In the genomic region with DNA sequence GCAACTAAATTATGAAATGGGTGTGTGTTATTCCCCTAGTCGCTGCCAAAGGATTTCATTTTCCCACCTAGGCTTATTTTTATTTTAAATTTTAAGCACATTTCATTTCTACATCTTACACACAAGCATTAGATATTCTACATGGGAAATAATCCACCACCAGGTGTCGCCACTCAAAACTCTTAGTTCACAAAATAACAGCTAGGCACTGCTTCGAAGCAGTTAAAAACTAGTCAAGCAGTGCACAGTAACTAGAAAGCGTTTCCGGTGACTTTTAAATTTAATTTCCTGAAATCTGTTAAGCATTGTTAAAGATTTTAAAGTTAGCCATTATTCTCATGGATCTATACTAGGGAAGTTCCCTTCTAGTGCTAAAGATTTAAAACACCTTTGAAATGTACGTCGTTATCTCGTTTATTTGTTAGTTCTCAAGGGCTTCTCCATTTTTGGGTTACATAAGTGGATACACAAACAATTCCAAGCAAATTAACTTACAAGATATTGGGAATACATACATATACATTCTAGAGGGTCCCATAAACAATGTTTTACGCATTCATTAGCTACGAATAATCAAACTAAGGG, we compare ENCODE assay signal across 1 fruit fly cellular context.
TF ChIP-seq lines count a peak whose summit lies in the region.

No protein-coding gene starts in this region.

TF ChIP-seq in whole organism, embryonic, 481 proteins besides CTCF, POLR2A, EP300 and RAD21 (continued from another document and continues in another):
- no peak for TF ChIP-seq aop (GFP tag; IDR thresholded peaks at IDR 0.05; lab: Robert Waterston, UW)
- peak; percentile 94 for TF ChIP-seq ken (GFP tag; IDR thresholded peaks at IDR 0.05; lab: Robert Waterston, UW)
- TF ChIP-seq ash1 (GFP tag; optimal IDR thresholded peaks at IDR 0.05; lab: Kevin White, UChicago) = no peak
- no peak for TF ChIP-seq CG8924 (tag; optimal IDR thresholded peaks at IDR 0.05; lab: Kevin White, UChicago)
- peak; percentile 92 for TF ChIP-seq vvl (GFP tag; IDR thresholded peaks at IDR 0.05; lab: Robert Waterston, UW)
- TF ChIP-seq scrt (GFP tag; optimal IDR thresholded peaks at IDR 0.05; lab: Kevin White, UChicago) = no peak
- no peak for TF ChIP-seq Stat92E (GFP tag; optimal IDR thresholded peaks at IDR 0.05; lab: Kevin White, UChicago)
- no peak for TF ChIP-seq lov (optimal IDR thresholded peaks at IDR 0.05; lab: Kevin White, UChicago)
- TF ChIP-seq lov (GFP tag; IDR thresholded peaks at IDR 0.05; lab: Robert Waterston, UW) = peak; percentile 90
- peak; percentile 73 for TF ChIP-seq CG12942 (GFP tag; optimal IDR thresholded peaks at IDR 0.05; lab: Kevin White, UChicago)
- peak; percentile 85 for TF ChIP-seq Bdp1 (GFP tag; optimal IDR thresholded peaks at IDR 0.05; lab: Kevin White, UChicago)
- peak; percentile 75 for TF ChIP-seq H2.0 (GFP tag; IDR thresholded peaks at IDR 0.05; lab: Robert Waterston, UW)
- no peak for TF ChIP-seq nau (GFP tag; optimal IDR thresholded peaks at IDR 0.05; lab: Kevin White, UChicago)
- peak; percentile 74 for TF ChIP-seq dati (GFP tag; IDR thresholded peaks at IDR 0.05; lab: Robert Waterston, UW)
- peak; percentile 70 for TF ChIP-seq CG17385 (GFP tag; optimal IDR thresholded peaks at IDR 0.05; lab: Kevin White, UChicago)
- peak; percentile 96 for TF ChIP-seq CG9609 (GFP tag; optimal IDR thresholded peaks at IDR 0.05; lab: Kevin White, UChicago)
- peak; percentile 58 for TF ChIP-seq Hey (tag; optimal IDR thresholded peaks at IDR 0.05; lab: Kevin White, UChicago)
- peak; percentile 33; the same call in 1 of the 2 replicates for TF ChIP-seq Bgb (GFP tag; IDR thresholded peaks at IDR 0.05; lab: Robert Waterston, UW; ENCODE audit: partially characterized antibody)
- TF ChIP-seq CG2202 (tag; optimal IDR thresholded peaks at IDR 0.05; lab: Kevin White, UChicago) = peak; percentile 59
- TF ChIP-seq hth (optimal IDR thresholded peaks at IDR 0.05; lab: Kevin White, UChicago) = no peak
- peak; percentile 77 for TF ChIP-seq Atf6 (GFP tag; IDR thresholded peaks at IDR 0.05; lab: Robert Waterston, UW)
- TF ChIP-seq tx (GFP tag; optimal IDR thresholded peaks at IDR 0.05; lab: Kevin White, UChicago) = peak; percentile 83
- TF ChIP-seq ATbp (GFP tag; optimal IDR thresholded peaks at IDR 0.05; lab: Kevin White, UChicago) = peak; percentile 77
- TF ChIP-seq slou (GFP tag; optimal IDR thresholded peaks at IDR 0.05; lab: Kevin White, UChicago) = no peak
- no peak for TF ChIP-seq Dad (GFP tag; optimal IDR thresholded peaks at IDR 0.05; lab: Kevin White, UChicago)
- peak; percentile 41 for TF ChIP-seq Dref (GFP tag; IDR thresholded peaks at IDR 0.05; lab: Robert Waterston, UW)
- TF ChIP-seq ssp (GFP tag; IDR thresholded peaks at IDR 0.05; lab: Robert Waterston, UW) = peak; percentile 67
- TF ChIP-seq Nf-YC (tag; optimal IDR thresholded peaks at IDR 0.05; lab: Kevin White, UChicago) = no peak
- TF ChIP-seq danr (GFP tag; IDR thresholded peaks at IDR 0.05; lab: Robert Waterston, UW) = no peak
- peak; percentile 8 for TF ChIP-seq CG33213 (GFP tag; optimal IDR thresholded peaks at IDR 0.05; lab: Kevin White, UChicago)
- peak; percentile 98 for TF ChIP-seq sens (GFP tag; lab: Kevin White, UChicago)
- TF ChIP-seq Scr (GFP tag; IDR thresholded peaks at IDR 0.05; lab: Robert Waterston, UW; ENCODE audit: partially characterized antibody) = no peak
- TF ChIP-seq nmo (GFP tag; optimal IDR thresholded peaks at IDR 0.05; lab: Kevin White, UChicago) = no peak
- no peak for TF ChIP-seq gro (GFP tag; optimal IDR thresholded peaks at IDR 0.05; lab: Kevin White, UChicago)
- TF ChIP-seq odd (GFP tag; optimal IDR thresholded peaks at IDR 0.05; lab: Kevin White, UChicago) = no peak
- no peak for TF ChIP-seq CG6683 (GFP tag; optimal IDR thresholded peaks at IDR 0.05; lab: Kevin White, UChicago)
- TF ChIP-seq CG30403 (GFP tag; optimal IDR thresholded peaks at IDR 0.05; lab: Kevin White, UChicago) = peak; percentile 86
- TF ChIP-seq Gug (GFP tag; IDR thresholded peaks at IDR 0.05; lab: Robert Waterston, UW) = peak; percentile 88
- no peak for TF ChIP-seq CG30431 (GFP tag; optimal IDR thresholded peaks at IDR 0.05; lab: Kevin White, UChicago)
- no peak for TF ChIP-seq Trl (optimal IDR thresholded peaks at IDR 0.05; lab: Kevin White, UChicago)
- TF ChIP-seq Trl (GFP tag; optimal IDR thresholded peaks at IDR 0.05; lab: Kevin White, UChicago) = peak; percentile 97
- peak; percentile 68 for TF ChIP-seq dimm (GFP tag; IDR thresholded peaks at IDR 0.05; lab: Robert Waterston, UW)
- peak; percentile 80 for TF ChIP-seq CG2875 (GFP tag; optimal IDR thresholded peaks at IDR 0.05; lab: Kevin White, UChicago)
- TF ChIP-seq ttk (GFP tag; IDR thresholded peaks at IDR 0.05; lab: Robert Waterston, UW) = peak; percentile 81
- TF ChIP-seq D (optimal IDR thresholded peaks at IDR 0.05; lab: Kevin White, UChicago) = no peak
- no peak for TF ChIP-seq D (GFP tag; optimal IDR thresholded peaks at IDR 0.05; lab: Kevin White, UChicago)
- TF ChIP-seq CG12155 (GFP tag; optimal IDR thresholded peaks at IDR 0.05; lab: Kevin White, UChicago) = peak; percentile 51
- TF ChIP-seq sima (GFP tag; optimal IDR thresholded peaks at IDR 0.05; lab: Kevin White, UChicago) = no peak
- peak; percentile 68 for TF ChIP-seq CG13424 (tag; optimal IDR thresholded peaks at IDR 0.05; lab: Kevin White, UChicago)
- peak; percentile 50 for TF ChIP-seq CG10462 (GFP tag; optimal IDR thresholded peaks at IDR 0.05; lab: Kevin White, UChicago)
- TF ChIP-seq CG4707 (GFP tag; optimal IDR thresholded peaks at IDR 0.05; lab: Kevin White, UChicago) = peak; percentile 81
- TF ChIP-seq tup (GFP tag; optimal IDR thresholded peaks at IDR 0.05; lab: Kevin White, UChicago) = no peak
- peak; percentile 82 for TF ChIP-seq CG10366 (GFP tag; IDR thresholded peaks at IDR 0.05; lab: Robert Waterston, UW)
- TF ChIP-seq CG14667 (GFP tag; IDR thresholded peaks at IDR 0.05; lab: Robert Waterston, UW) = peak; percentile 83
- TF ChIP-seq psq (GFP tag; optimal IDR thresholded peaks at IDR 0.05; lab: Kevin White, UChicago) = peak; percentile 12
- TF ChIP-seq Usf (GFP tag; optimal IDR thresholded peaks at IDR 0.05; lab: Kevin White, UChicago) = peak; percentile 59
- no peak for TF ChIP-seq ind (GFP tag; optimal IDR thresholded peaks at IDR 0.05; lab: Kevin White, UChicago)
- peak; percentile 98 for TF ChIP-seq CG9876 (GFP tag; optimal IDR thresholded peaks at IDR 0.05; lab: Kevin White, UChicago)
- TF ChIP-seq sob (GFP tag; IDR thresholded peaks at IDR 0.05; lab: Robert Waterston, UW) = peak; percentile 88
- TF ChIP-seq CG32772 (GFP tag; IDR thresholded peaks at IDR 0.05; lab: Robert Waterston, UW) = peak; percentile 80
- peak; percentile 41 for TF ChIP-seq CG13287 (GFP tag; IDR thresholded peaks at IDR 0.05; lab: Robert Waterston, UW; ENCODE audit: partially characterized antibody)
- no peak for TF ChIP-seq dmrt99B (tag; optimal IDR thresholded peaks at IDR 0.05; lab: Kevin White, UChicago)
- peak; percentile 52 for TF ChIP-seq Ada2b (GFP tag; IDR thresholded peaks at IDR 0.05; lab: Robert Waterston, UW)
- peak; percentile 95 for TF ChIP-seq shn (GFP tag; optimal IDR thresholded peaks at IDR 0.05; lab: Kevin White, UChicago)
- TF ChIP-seq CG3281 (GFP tag; optimal IDR thresholded peaks at IDR 0.05; lab: Kevin White, UChicago) = no peak
- TF ChIP-seq CG18011 (GFP tag; optimal IDR thresholded peaks at IDR 0.05; lab: Kevin White, UChicago) = peak; percentile 71
- TF ChIP-seq Hr51 (GFP tag; optimal IDR thresholded peaks at IDR 0.05; lab: Kevin White, UChicago) = no peak
- peak; percentile 90 for TF ChIP-seq Antp (GFP tag; optimal IDR thresholded peaks at IDR 0.05; lab: Kevin White, UChicago)
- TF ChIP-seq fd96Cb (tag; optimal IDR thresholded peaks at IDR 0.05; lab: Kevin White, UChicago) = no peak
- peak; percentile 69 for TF ChIP-seq CG9437 (GFP tag; optimal IDR thresholded peaks at IDR 0.05; lab: Kevin White, UChicago)
- peak; percentile 55 for TF ChIP-seq da (GFP tag; optimal IDR thresholded peaks at IDR 0.05; lab: Kevin White, UChicago)
- TF ChIP-seq CG15601 (tag; optimal IDR thresholded peaks at IDR 0.05; lab: Kevin White, UChicago) = no peak
- TF ChIP-seq croc (GFP tag; conservative IDR thresholded peaks at IDR 0.05; lab: Robert Waterston, UW) = peak; percentile 61
- TF ChIP-seq crp (GFP tag; optimal IDR thresholded peaks at IDR 0.05; lab: Kevin White, UChicago) = peak in 1 of 2 experiments; percentile 42
- TF ChIP-seq tio (GFP tag; optimal IDR thresholded peaks at IDR 0.05; lab: Kevin White, UChicago) = peak; percentile 88
- TF ChIP-seq Ets65A (GFP tag; lab: Kevin White, UChicago) = peak; percentile 94
- peak; percentile 45 for TF ChIP-seq gcm (GFP tag; optimal IDR thresholded peaks at IDR 0.05; lab: Kevin White, UChicago)
- no peak for TF ChIP-seq corto (GFP tag; optimal IDR thresholded peaks at IDR 0.05; lab: Kevin White, UChicago)
- 0 out of 2 replicates have a peak, but pooled peaks have one; percentile 36 for TF ChIP-seq GATAe (GFP tag; conservative IDR thresholded peaks at IDR 0.05; lab: Robert Waterston, UW)
- peak; percentile 90 for TF ChIP-seq disco-r (GFP tag; optimal IDR thresholded peaks at IDR 0.05; lab: Kevin White, UChicago)
- TF ChIP-seq CG15269 (tag; optimal IDR thresholded peaks at IDR 0.05; lab: Kevin White, UChicago) = peak; percentile 71
- peak; percentile 38; the same call in 1 of the 2 replicates for TF ChIP-seq sim (GFP tag; IDR thresholded peaks at IDR 0.05; lab: Robert Waterston, UW)
- TF ChIP-seq CG34422 (GFP tag; IDR thresholded peaks at IDR 0.05; lab: Robert Waterston, UW) = peak; percentile 87; the same call in 2 of the 3 replicates
- TF ChIP-seq Dip3 (GFP tag; optimal IDR thresholded peaks at IDR 0.05; lab: Kevin White, UChicago) = peak; percentile 88
- no peak for TF ChIP-seq zen2 (GFP tag; IDR thresholded peaks at IDR 0.05; lab: Robert Waterston, UW; ENCODE audit: partially characterized antibody)
- no peak for TF ChIP-seq CG15011 (GFP tag; optimal IDR thresholded peaks at IDR 0.05; lab: Kevin White, UChicago)
- no peak for TF ChIP-seq nom (GFP tag; optimal IDR thresholded peaks at IDR 0.05; lab: Kevin White, UChicago)
- no peak for TF ChIP-seq tll (GFP tag; optimal IDR thresholded peaks at IDR 0.05; lab: Kevin White, UChicago)
- peak; percentile 88 for TF ChIP-seq zfh2 (GFP tag; optimal IDR thresholded peaks at IDR 0.05; lab: Kevin White, UChicago)
- no peak for TF ChIP-seq pfk (GFP tag; optimal IDR thresholded peaks at IDR 0.05; lab: Kevin White, UChicago)
- peak; percentile 89 for TF ChIP-seq chn (GFP tag; optimal IDR thresholded peaks at IDR 0.05; lab: Kevin White, UChicago)
- peak; percentile 12 for TF ChIP-seq HHEX (GFP tag; optimal IDR thresholded peaks at IDR 0.05; lab: Kevin White, UChicago)
- TF ChIP-seq Drgx (GFP tag; IDR thresholded peaks at IDR 0.05; lab: Robert Waterston, UW) = no peak
- no peak for TF ChIP-seq CG18476 (GFP tag; optimal IDR thresholded peaks at IDR 0.05; lab: Kevin White, UChicago)
- TF ChIP-seq CG43689 (GFP tag; IDR thresholded peaks at IDR 0.05; lab: Robert Waterston, UW) = peak; percentile 55; the same call in 1 of the 2 replicates
- TF ChIP-seq BEAF-32 (GFP tag; optimal IDR thresholded peaks at IDR 0.05; lab: Kevin White, UChicago) = no peak
- peak; percentile 96 for TF ChIP-seq CG31365 (tag; optimal IDR thresholded peaks at IDR 0.05; lab: Kevin White, UChicago)
- TF ChIP-seq CG11560 (tag; IDR thresholded peaks at IDR 0.05; lab: Robert Waterston, UW) = peak; percentile 77
- peak; percentile 81 for TF ChIP-seq CG3407 (GFP tag; optimal IDR thresholded peaks at IDR 0.05; lab: Kevin White, UChicago)
- peak; percentile 66; the same call in 1 of the 2 replicates for TF ChIP-seq rib (GFP tag; IDR thresholded peaks at IDR 0.05; lab: Robert Waterston, UW)
- TF ChIP-seq MTF-1 (GFP tag; optimal IDR thresholded peaks at IDR 0.05; lab: Kevin White, UChicago; ENCODE audit: borderline replicate concordance) = no peak
- TF ChIP-seq CG3163 (GFP tag; optimal IDR thresholded peaks at IDR 0.05; lab: Kevin White, UChicago) = peak; percentile 70
- peak; percentile 59 for TF ChIP-seq maf-S (GFP tag; optimal IDR thresholded peaks at IDR 0.05; lab: Kevin White, UChicago)
- peak; percentile 69 for TF ChIP-seq CG31224 (GFP tag; IDR thresholded peaks at IDR 0.05; lab: Robert Waterston, UW)
- TF ChIP-seq ase (GFP tag; IDR thresholded peaks at IDR 0.05; lab: Robert Waterston, UW) = peak; percentile 85
- TF ChIP-seq caup (GFP tag; optimal IDR thresholded peaks at IDR 0.05; lab: Kevin White, UChicago; ENCODE audit: severe bottlenecking) = peak; percentile 26
- no peak for TF ChIP-seq Blimp-1 (GFP tag; optimal IDR thresholded peaks at IDR 0.05; lab: Kevin White, UChicago)
- TF ChIP-seq sens-2 (GFP tag; IDR thresholded peaks at IDR 0.05; lab: Robert Waterston, UW) = peak; percentile 88; the same call in 1 of the 2 replicates
- TF ChIP-seq CG1647 (GFP tag; optimal IDR thresholded peaks at IDR 0.05; lab: Kevin White, UChicago) = no peak
- TF ChIP-seq zfh1 (GFP tag; IDR thresholded peaks at IDR 0.05; lab: Robert Waterston, UW) = peak; percentile 89
- TF ChIP-seq oc (tag; optimal IDR thresholded peaks at IDR 0.05; lab: Kevin White, UChicago) = no peak
- peak; percentile 90 for TF ChIP-seq Dip2 (GFP tag; IDR thresholded peaks at IDR 0.05; lab: Robert Waterston, UW)
- no peak for TF ChIP-seq CG12104 (GFP tag; optimal IDR thresholded peaks at IDR 0.05; lab: Kevin White, UChicago)
- TF ChIP-seq Rx (GFP tag; IDR thresholded peaks at IDR 0.05; lab: Robert Waterston, UW) = peak; percentile 86
- no peak for TF ChIP-seq CG31441 (GFP tag; IDR thresholded peaks at IDR 0.05; lab: Robert Waterston, UW)
- no peak for TF ChIP-seq CG4854 (GFP tag; optimal IDR thresholded peaks at IDR 0.05; lab: Kevin White, UChicago)
- TF ChIP-seq CG11093 (GFP tag; IDR thresholded peaks at IDR 0.05; lab: Robert Waterston, UW) = 0 out of 3 replicates have a peak, but pooled peaks have one; percentile 8
- no peak for TF ChIP-seq CG5245 (GFP tag; optimal IDR thresholded peaks at IDR 0.05; lab: Kevin White, UChicago)
- TF ChIP-seq CG42726 (GFP tag; IDR thresholded peaks at IDR 0.05; lab: Robert Waterston, UW; ENCODE audit: partially characterized antibody) = peak; percentile 62; the same call in 1 of the 2 replicates
- no peak for TF ChIP-seq z (GFP tag; IDR thresholded peaks at IDR 0.05; lab: Robert Waterston, UW)
- TF ChIP-seq toy (GFP tag; IDR thresholded peaks at IDR 0.05; lab: Robert Waterston, UW) = peak; percentile 33; the same call in 1 of the 2 replicates
- TF ChIP-seq CG12659 (GFP tag; optimal IDR thresholded peaks at IDR 0.05; lab: Kevin White, UChicago) = peak; percentile 42
- TF ChIP-seq gcm2 (GFP tag; optimal IDR thresholded peaks at IDR 0.05; lab: Kevin White, UChicago) = peak; percentile 78
- peak; percentile 72 for TF ChIP-seq CG16779 (GFP tag; IDR thresholded peaks at IDR 0.05; lab: Robert Waterston, UW)
- TF ChIP-seq CrebB (tag; optimal IDR thresholded peaks at IDR 0.05; lab: Kevin White, UChicago) = peak; percentile 81
